Fruit fly (Drosophila melanogaster): ENCODE results near the gene Rint1.

Gene Rint1

DNA sequence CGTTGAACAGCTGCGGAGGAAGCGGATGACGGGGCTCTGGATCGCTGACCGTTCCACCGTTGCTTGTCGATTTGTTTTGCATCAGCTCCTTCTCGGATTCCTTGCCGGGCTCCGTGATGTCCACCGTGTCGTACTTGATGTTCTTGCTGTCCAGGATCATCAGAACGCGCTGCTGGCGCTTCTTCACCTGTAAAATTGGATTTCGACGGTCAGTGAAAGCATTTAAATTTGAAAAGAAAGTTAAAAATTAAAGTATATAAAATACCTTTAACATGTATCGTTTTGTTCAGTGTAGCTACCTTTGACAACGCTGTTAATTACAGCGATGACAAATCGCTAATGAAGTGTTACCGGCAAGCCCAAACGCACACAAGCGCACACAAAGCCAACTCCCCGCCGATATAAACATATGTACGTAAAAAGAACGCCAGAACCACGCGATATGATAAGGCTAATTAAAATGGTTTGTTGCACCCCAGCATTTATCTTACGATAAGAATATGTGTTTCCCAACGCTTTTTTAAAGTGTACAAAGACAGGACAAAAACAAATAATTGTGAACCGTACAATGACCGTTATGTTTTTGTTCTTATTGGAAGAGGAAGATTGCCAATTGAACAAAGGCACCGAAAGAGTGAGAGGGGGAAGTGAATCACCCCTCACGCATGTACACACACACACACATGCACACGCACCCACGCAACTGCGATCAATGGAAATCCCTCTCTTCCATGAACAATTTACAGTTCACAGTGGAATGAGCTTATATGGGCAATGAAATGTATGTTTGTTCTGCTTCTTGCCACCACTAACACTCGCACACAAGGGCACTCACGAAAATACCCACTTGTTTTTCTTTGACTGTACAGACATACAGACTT, 44.6 kb downstream of the Rint1 start (continued):
- no peak for TF ChIP-seq Aef1 (GFP tag; IDR thresholded peaks at IDR 0.05)
- peak; percentile 8; the same call in 1 of the 3 replicates for TF ChIP-seq CG16813 (GFP tag; IDR thresholded peaks at IDR 0.05; ENCODE audit: partially characterized antibody)
- TF ChIP-seq bowl (GFP tag; IDR thresholded peaks at IDR 0.05), result no peak
- TF ChIP-seq lbe (GFP tag; optimal IDR thresholded peaks at IDR 0.05), result peak; percentile 30
- 0 out of 2 replicates have a peak, but pooled peaks have one; percentile 32 for TF ChIP-seq ato (GFP tag; IDR thresholded peaks at IDR 0.05; ENCODE audit: partially characterized antibody)
- peak; percentile 46 for TF ChIP-seq CG4424 (GFP tag; optimal IDR thresholded peaks at IDR 0.05)
- TF ChIP-seq Meics (GFP tag; optimal IDR thresholded peaks at IDR 0.05), result peak; percentile 50
- no peak for TF ChIP-seq CG18764 (GFP tag; optimal IDR thresholded peaks at IDR 0.05)
- peak; percentile 9 for TF ChIP-seq en (GFP tag; optimal IDR thresholded peaks at IDR 0.05)
- TF ChIP-seq CG7271 (tag; optimal IDR thresholded peaks at IDR 0.05), result no peak
- no peak for TF ChIP-seq ab (GFP tag; optimal IDR thresholded peaks at IDR 0.05)
- peak; percentile 40; the same call in 1 of the 2 replicates for TF ChIP-seq CG10366 (GFP tag; IDR thresholded peaks at IDR 0.05)
- no peak for TF ChIP-seq Dref (GFP tag; IDR thresholded peaks at IDR 0.05)
- peak; percentile 72 for TF ChIP-seq abd-A (tag; optimal IDR thresholded peaks at IDR 0.05)
- peak; percentile 7 to 18 for TF ChIP-seq dpn (GFP tag; optimal IDR thresholded peaks at IDR 0.05)
- TF ChIP-seq E2f2 (GFP tag; IDR thresholded peaks at IDR 0.05), result peak; percentile 24; the same call in 1 of the 2 replicates
- TF ChIP-seq CG30020 (tag; optimal IDR thresholded peaks at IDR 0.05), result no peak
- no peak for TF ChIP-seq Hr39 (optimal IDR thresholded peaks at IDR 0.05)
- peak; percentile 0 for TF ChIP-seq BEAF-32 (GFP tag; optimal IDR thresholded peaks at IDR 0.05)
- TF ChIP-seq CG12942 (GFP tag; optimal IDR thresholded peaks at IDR 0.05), result peak; percentile 26
- TF ChIP-seq CG32767 (GFP tag; IDR thresholded peaks at IDR 0.05), result peak; percentile 42; the same call in 1 of the 2 replicates
- TF ChIP-seq sqz (GFP tag; optimal IDR thresholded peaks at IDR 0.05), result peak; percentile 33
- peak; percentile 45 for TF ChIP-seq CG2678 (tag; optimal IDR thresholded peaks at IDR 0.05)
- TF ChIP-seq CG18599 (GFP tag; optimal IDR thresholded peaks at IDR 0.05), result peak; percentile 53
- peak; percentile 18 for TF ChIP-seq nom (GFP tag; optimal IDR thresholded peaks at IDR 0.05)
- TF ChIP-seq CG17328 (GFP tag; IDR thresholded peaks at IDR 0.05), result peak; percentile 33; the same call in 1 of the 2 replicates
- no peak for TF ChIP-seq CG3407 (GFP tag; optimal IDR thresholded peaks at IDR 0.05)
- TF ChIP-seq CG1647 (GFP tag; optimal IDR thresholded peaks at IDR 0.05), result peak; percentile 21
- peak; percentile 18 for TF ChIP-seq Fer1 (GFP tag; optimal IDR thresholded peaks at IDR 0.05)
- TF ChIP-seq chm (GFP tag; IDR thresholded peaks at IDR 0.05), result 0 out of 2 replicates have a peak, but pooled peaks have one; percentile 8
- TF ChIP-seq Ets65A (GFP tag), result peak; percentile 71
- peak; percentile 19 for TF ChIP-seq org-1 (GFP tag; optimal IDR thresholded peaks at IDR 0.05)
- peak; percentile 48 for TF ChIP-seq CG6813 (GFP tag; optimal IDR thresholded peaks at IDR 0.05)
- no peak for TF ChIP-seq pan (optimal IDR thresholded peaks at IDR 0.05)
- TF ChIP-seq pan (GFP tag; optimal IDR thresholded peaks at IDR 0.05 in 1 of 2, IDR thresholded peaks at IDR 0.05 in 1 of 2), result peak in 1 of 2 experiments; percentile 32
- peak; percentile 27 for TF ChIP-seq bcd (GFP tag; optimal IDR thresholded peaks at IDR 0.05)
- TF ChIP-seq phol (tag; optimal IDR thresholded peaks at IDR 0.05), result peak; percentile 40
- peak; percentile 80 for TF ChIP-seq CG34376 (GFP tag; optimal IDR thresholded peaks at IDR 0.05)
- TF ChIP-seq Sox102F (GFP tag; optimal IDR thresholded peaks at IDR 0.05), result no peak
- TF ChIP-seq Camta (GFP tag; optimal IDR thresholded peaks at IDR 0.05), result peak; percentile 22
- peak; percentile 34 for TF ChIP-seq CG15514 (GFP tag; optimal IDR thresholded peaks at IDR 0.05)
- no peak for TF ChIP-seq salm (tag; optimal IDR thresholded peaks at IDR 0.05)
- peak; percentile 80; the same call in 2 of the 3 replicates for TF ChIP-seq ci (GFP tag; IDR thresholded peaks at IDR 0.05)
- TF ChIP-seq NfI (GFP tag; optimal IDR thresholded peaks at IDR 0.05), result peak; percentile 21
- peak; percentile 86; the same call in 1 of the 2 replicates for TF ChIP-seq crol (GFP tag; IDR thresholded peaks at IDR 0.05)
- TF ChIP-seq Xrp1 (GFP tag; IDR thresholded peaks at IDR 0.05), result peak; percentile 47; the same call in 1 of the 2 replicates
- TF ChIP-seq Ets97D (GFP tag; optimal IDR thresholded peaks at IDR 0.05), result peak; percentile 1
- TF ChIP-seq CG12219 (GFP tag; optimal IDR thresholded peaks at IDR 0.05), result peak; percentile 18

All from whole organism, embryonic.